Fruit fly (Drosophila melanogaster): Measurements from ENCODE around the gene CG15036.

dm6 chrX:7405697-7406096 lies 18.9 kb downstream of the CG15036 start, which contains the start of gene CG1677:
- TF ChIP-seq h (optimal IDR thresholded peaks at IDR 0.05) (no peak), psq (optimal IDR thresholded peaks at IDR 0.05) (no peak), insv (optimal IDR thresholded peaks at IDR 0.05) (no peak), ttk (optimal IDR thresholded peaks at IDR 0.05) (no peak), Myc (optimal IDR thresholded peaks at IDR 0.05) (no peak), Sin3A (optimal IDR thresholded peaks at IDR 0.05) (no peak)
